Worm (Caenorhabditis elegans): ENCODE results near the gene C45G9.8.
"Not testable (repeated sequence)": the region's sequence is repeated elsewhere in the genome, so short reads cannot be mapped to it uniquely, and the experiment has no call there.

C45G9.8 gene

ce11 chrIII:5068675-5069233 is 15.3 kb upstream of the C45G9.8 start, which contains the start of the genes C45G9.11 and C45G9.2 (continued):
- no peak for TF ChIP-seq aha-1 (tag; optimal IDR thresholded peaks at IDR 0.05)
- TF ChIP-seq sptf-1 (tag; optimal IDR thresholded peaks at IDR 0.05) = no peak
- peak; percentile 40 for TF ChIP-seq C16A3.4 (tag; optimal IDR thresholded peaks at IDR 0.05)
- TF ChIP-seq rnt-1 (tag; optimal IDR thresholded peaks at IDR 0.05) = peak; percentile 98
- TF ChIP-seq nhr-90 (tag; optimal IDR thresholded peaks at IDR 0.05; ENCODE audit: poor library complexity) = peak; percentile 90
- peak; percentile 95 for TF ChIP-seq ceh-90 (tag; optimal IDR thresholded peaks at IDR 0.05)
- peak; percentile 26 for TF ChIP-seq F16B12.6 (tag; optimal IDR thresholded peaks at IDR 0.05)
- no peak for TF ChIP-seq nhr-76 (tag; optimal IDR thresholded peaks at IDR 0.05)
- peak; percentile 55 for TF ChIP-seq elt-2 (tag; optimal IDR thresholded peaks at IDR 0.05)
- TF ChIP-seq swsn-7 (tag; optimal IDR thresholded peaks at IDR 0.05) = peak; percentile 78
- peak; percentile 84 for TF ChIP-seq C04F5.9 (tag; optimal IDR thresholded peaks at IDR 0.05)
- TF ChIP-seq zip-4 (GFP tag; optimal IDR thresholded peaks at IDR 0.05) = peak; percentile 18
- no peak for TF ChIP-seq tlp-1 (tag; optimal IDR thresholded peaks at IDR 0.05)
- TF ChIP-seq blmp-1 (tag; optimal IDR thresholded peaks at IDR 0.05) = peak; percentile 48
- TF ChIP-seq nhr-84 (tag; optimal IDR thresholded peaks at IDR 0.05) = no peak
- TF ChIP-seq vab-15 (tag; optimal IDR thresholded peaks at IDR 0.05) = peak; percentile 84
- TF ChIP-seq mab-9 (GFP tag; IDR thresholded peaks at IDR 0.05) = peak; percentile 71
- TF ChIP-seq ztf-11 (tag; optimal IDR thresholded peaks at IDR 0.05) = peak in 1 of 2 experiments; percentile 92
- TF ChIP-seq efl-3 (GFP tag; optimal IDR thresholded peaks at IDR 0.05) = peak; percentile 36
- peak; percentile 85 for TF ChIP-seq nhr-20 (tag; optimal IDR thresholded peaks at IDR 0.05)
- TF ChIP-seq pag-3 (tag; optimal IDR thresholded peaks at IDR 0.05; ENCODE audit: borderline replicate concordance, insufficient read depth) = no peak
- TF ChIP-seq nhr-19 (GFP tag; conservative IDR thresholded peaks at IDR 0.05) = peak; percentile 85
- TF ChIP-seq zag-1 (tag; optimal IDR thresholded peaks at IDR 0.05) = no peak
- peak; percentile 85 for TF ChIP-seq unc-98 (GFP tag; IDR thresholded peaks at IDR 0.05)
- peak; percentile 12 for TF ChIP-seq lin-15B (tag; optimal IDR thresholded peaks at IDR 0.05)
- TF ChIP-seq hlh-17 (GFP tag; optimal IDR thresholded peaks at IDR 0.05; ENCODE audit: borderline replicate concordance) = peak; percentile 58
- TF ChIP-seq sox-4 (tag; optimal IDR thresholded peaks at IDR 0.05) = peak; percentile 88
- no peak for TF ChIP-seq ama-1 (optimal IDR thresholded peaks at IDR 0.05)
- no peak for TF ChIP-seq egl-27 (tag; optimal IDR thresholded peaks at IDR 0.05)
- no peak for TF ChIP-seq nhr-12 (tag; optimal IDR thresholded peaks at IDR 0.05)
- TF ChIP-seq nhr-11 (tag; optimal IDR thresholded peaks at IDR 0.05) = no peak
- peak; percentile 85 for TF ChIP-seq snu-23 (GFP tag; optimal IDR thresholded peaks at IDR 0.05)
- peak; percentile 93 to 96 for TF ChIP-seq lin-35 (GFP tag; optimal IDR thresholded peaks at IDR 0.05)
- TF ChIP-seq fkh-8 (tag; optimal IDR thresholded peaks at IDR 0.05) = peak; percentile 68
- TF ChIP-seq nhr-71 (tag; optimal IDR thresholded peaks at IDR 0.05) = peak; percentile 90
- TF ChIP-seq elt-3 (tag; optimal IDR thresholded peaks at IDR 0.05) = peak in 2 of 6 experiments; percentile 22 to 48

- not testable (repeated sequence) for TF ChIP-seq ets-5 (GFP tag; IDR thresholded peaks at IDR 0.05); F16B12.6 (tag; optimal IDR thresholded peaks at IDR 0.05); lir-3 (tag; optimal IDR thresholded peaks at IDR 0.05; ENCODE audit: poor library complexity)
Observed at ce11 chrIII:5062406-5062805, 9.0 kb upstream of the C45G9.8 start, which contains the start of gene C45G9.4. Gene C45G9.4 (plus strand): TSS chrIII:5062706.

ce11 chrIII:5061798-5062197 is 8.4 kb upstream of the C45G9.8 start, which contains the start of gene C45G9.10:
Gene C45G9.10 (minus strand): TSS chrIII:5061898.
- no peak for TF ChIP-seq ceh-82 (tag; optimal IDR thresholded peaks at IDR 0.05)
- TF ChIP-seq nhr-28 (tag; optimal IDR thresholded peaks at IDR 0.05) = no peak
- TF ChIP-seq ces-1 (GFP tag; optimal IDR thresholded peaks at IDR 0.05) = no peak
- TF ChIP-seq dsc-1 (tag; optimal IDR thresholded peaks at IDR 0.05) = no peak
- TF ChIP-seq fkh-4 (tag; optimal IDR thresholded peaks at IDR 0.05; ENCODE audit: borderline replicate concordance) = no peak
- no peak for TF ChIP-seq tbx-2 (tag; optimal IDR thresholded peaks at IDR 0.05)
- no peak for TF ChIP-seq dpl-1 (GFP tag; optimal IDR thresholded peaks at IDR 0.05)
- no peak for TF ChIP-seq elt-2 (tag; optimal IDR thresholded peaks at IDR 0.05)
- no peak for TF ChIP-seq snu-23 (GFP tag; optimal IDR thresholded peaks at IDR 0.05)
- TF ChIP-seq fkh-8 (tag; optimal IDR thresholded peaks at IDR 0.05) = no peak
- no peak for TF ChIP-seq pqm-1 (tag; optimal IDR thresholded peaks at IDR 0.05)
- no peak for TF ChIP-seq unc-62 (GFP tag; optimal IDR thresholded peaks at IDR 0.05)
- TF ChIP-seq sup-37 (GFP tag; optimal IDR thresholded peaks at IDR 0.05) = no peak
- no peak for TF ChIP-seq nhr-237 (tag; optimal IDR thresholded peaks at IDR 0.05)
- TF ChIP-seq tlp-1 (tag; optimal IDR thresholded peaks at IDR 0.05) = no peak
- no peak for TF ChIP-seq F16B12.6 (tag; optimal IDR thresholded peaks at IDR 0.05)
- TF ChIP-seq elt-3 (tag; optimal IDR thresholded peaks at IDR 0.05) = no peak
- TF ChIP-seq hpl-2 (GFP tag; optimal IDR thresholded peaks at IDR 0.05) = no peak

All from whole organism, L1 larva.